Fruit fly (Drosophila melanogaster): ENCODE measurements around the gene nrv1.
A peak's percentile ranks its signal among the peaks of the same experiment; 100 is the strongest.

Gene nrv1

dm6 chr2L:6797408-6797807 is 10.7 kb upstream of the nrv1 start (continued):
- TF ChIP-seq eve (GFP tag; optimal IDR thresholded peaks at IDR 0.05) = peak in 1 of 2 experiments; percentile 51
- TF ChIP-seq run (tag; optimal IDR thresholded peaks at IDR 0.05) = no peak
- peak; percentile 42 for TF ChIP-seq Jarid2 (GFP tag; optimal IDR thresholded peaks at IDR 0.05)
- TF ChIP-seq HmgD (GFP tag; optimal IDR thresholded peaks at IDR 0.05) = peak; percentile 69
- no peak for TF ChIP-seq CG9215 (GFP tag; IDR thresholded peaks at IDR 0.05)
- no peak for TF ChIP-seq CG15479 (GFP tag; optimal IDR thresholded peaks at IDR 0.05)
- TF ChIP-seq stwl (tag; optimal IDR thresholded peaks at IDR 0.05) = peak; percentile 76
- no peak for TF ChIP-seq ap (GFP tag; IDR thresholded peaks at IDR 0.05)
- TF ChIP-seq CG16815 (GFP tag; optimal IDR thresholded peaks at IDR 0.05) = no peak
- peak; percentile 77 for TF ChIP-seq CG33213 (GFP tag; optimal IDR thresholded peaks at IDR 0.05)
- peak; percentile 47 for TF ChIP-seq CG11247 (GFP tag; IDR thresholded peaks at IDR 0.05)
- TF ChIP-seq CG12299 (tag; optimal IDR thresholded peaks at IDR 0.05) = peak; percentile 16
- TF ChIP-seq tll (GFP tag; optimal IDR thresholded peaks at IDR 0.05) = no peak
- TF ChIP-seq btn (GFP tag; optimal IDR thresholded peaks at IDR 0.05) = no peak
- no peak for TF ChIP-seq crc (GFP tag; optimal IDR thresholded peaks at IDR 0.05)
- no peak for TF ChIP-seq CG7987 (GFP tag; optimal IDR thresholded peaks at IDR 0.05)
- no peak for TF ChIP-seq ash1 (GFP tag; optimal IDR thresholded peaks at IDR 0.05)
- no peak for TF ChIP-seq bowl (GFP tag; IDR thresholded peaks at IDR 0.05)
- peak; percentile 55 for TF ChIP-seq CG15696 (tag; optimal IDR thresholded peaks at IDR 0.05)
- TF ChIP-seq CG2678 (tag; optimal IDR thresholded peaks at IDR 0.05) = no peak
- no peak for TF ChIP-seq CG3065 (GFP tag; optimal IDR thresholded peaks at IDR 0.05)
- TF ChIP-seq dpn (GFP tag; optimal IDR thresholded peaks at IDR 0.05) = peak; percentile 51 to 52
- TF ChIP-seq yki (optimal IDR thresholded peaks at IDR 0.05) = no peak
- TF ChIP-seq B-H2 (GFP tag; optimal IDR thresholded peaks at IDR 0.05) = peak; percentile 39
- peak; percentile 63 for TF ChIP-seq nmo (GFP tag; optimal IDR thresholded peaks at IDR 0.05)
- no peak for TF ChIP-seq org-1 (GFP tag; optimal IDR thresholded peaks at IDR 0.05)
- no peak for TF ChIP-seq CG11696 (GFP tag; IDR thresholded peaks at IDR 0.05)
- no peak for TF ChIP-seq CG12071 (GFP tag; optimal IDR thresholded peaks at IDR 0.05)
- no peak for TF ChIP-seq CG10565 (GFP tag; optimal IDR thresholded peaks at IDR 0.05)
- no peak for TF ChIP-seq CG11695 (GFP tag; IDR thresholded peaks at IDR 0.05)
- peak; percentile 34 for TF ChIP-seq CG12659 (GFP tag; optimal IDR thresholded peaks at IDR 0.05)
- TF ChIP-seq bab2 (GFP tag; optimal IDR thresholded peaks at IDR 0.05) = peak; percentile 30
- peak; percentile 52; the same call in 1 of the 2 replicates for TF ChIP-seq NFAT (GFP tag; IDR thresholded peaks at IDR 0.05)
- TF ChIP-seq unc-4 (GFP tag; IDR thresholded peaks at IDR 0.05; ENCODE audit: partially characterized antibody) = peak; percentile 40; the same call in 1 of the 2 replicates
- TF ChIP-seq fd96Cb (tag; optimal IDR thresholded peaks at IDR 0.05) = peak; percentile 1
- no peak for TF ChIP-seq jing (GFP tag; optimal IDR thresholded peaks at IDR 0.05)
- TF ChIP-seq slbo (GFP tag; IDR thresholded peaks at IDR 0.05) = peak; percentile 60
- TF ChIP-seq grn (GFP tag; optimal IDR thresholded peaks at IDR 0.05) = no peak
- TF ChIP-seq Poxn (GFP tag; IDR thresholded peaks at IDR 0.05) = no peak
- no peak for TF ChIP-seq Elba2 (GFP tag; optimal IDR thresholded peaks at IDR 0.05)
- TF ChIP-seq Drgx (GFP tag; IDR thresholded peaks at IDR 0.05) = no peak
- TF ChIP-seq Mrtf (GFP tag; IDR thresholded peaks at IDR 0.05) = peak; percentile 17; the same call in 1 of the 3 replicates
- TF ChIP-seq dmrt11E (tag; optimal IDR thresholded peaks at IDR 0.05) = peak; percentile 25
- TF ChIP-seq CG6654 (GFP tag; optimal IDR thresholded peaks at IDR 0.05) = no peak
- TF ChIP-seq Ptx1 (GFP tag; IDR thresholded peaks at IDR 0.05) = 0 out of 2 replicates have a peak, but pooled peaks have one; percentile 38
- no peak for TF ChIP-seq Kr (GFP tag; optimal IDR thresholded peaks at IDR 0.05)
- TF ChIP-seq CG13775 (GFP tag; optimal IDR thresholded peaks at IDR 0.05) = peak; percentile 26
- TF ChIP-seq Meics (GFP tag; optimal IDR thresholded peaks at IDR 0.05) = peak; percentile 19
- no peak for TF ChIP-seq nau (GFP tag; optimal IDR thresholded peaks at IDR 0.05)
- TF ChIP-seq CG4820 (GFP tag; optimal IDR thresholded peaks at IDR 0.05) = no peak
- TF ChIP-seq HLH3B (GFP tag; IDR thresholded peaks at IDR 0.05) = no peak
- TF ChIP-seq Atf-2 (GFP tag; optimal IDR thresholded peaks at IDR 0.05) = no peak
